Worm (Caenorhabditis elegans): ENCODE data around the gene fbxc-30.

Gene fbxc-30

ce11 chrII:917324-917723 lies at the start of gene fbxc-30:
TSS of gene fbxc-30 (plus strand) at chrII:917624.
- TF ChIP-seq F23B12.7 (tag; optimal IDR thresholded peaks at IDR 0.05; ENCODE audit: insufficient read depth): no peak
- TF ChIP-seq efl-1 (GFP tag; optimal IDR thresholded peaks at IDR 0.05): no peak
- no peak for TF ChIP-seq lsl-1 (GFP tag; optimal IDR thresholded peaks at IDR 0.05)
- no peak for TF ChIP-seq F57A8.1 (GFP tag; optimal IDR thresholded peaks at IDR 0.05)
- no peak for TF ChIP-seq pha-4 (tag; optimal IDR thresholded peaks at IDR 0.05)
- TF ChIP-seq unc-62 (GFP tag; optimal IDR thresholded peaks at IDR 0.05): no peak
- TF ChIP-seq nfyb-1 (GFP tag; IDR thresholded peaks at IDR 0.05): no peak
- no peak for TF ChIP-seq sptf-2 (GFP tag; optimal IDR thresholded peaks at IDR 0.05)
- TF ChIP-seq ztf-22 (GFP tag; optimal IDR thresholded peaks at IDR 0.05): no peak
- TF ChIP-seq ceh-27 (GFP tag; optimal IDR thresholded peaks at IDR 0.05): no peak
- no peak for TF ChIP-seq fkh-3 (tag; optimal IDR thresholded peaks at IDR 0.05)
- TF ChIP-seq Y53F4B.3 (GFP tag; IDR thresholded peaks at IDR 0.05): no peak
- TF ChIP-seq sea-2 (GFP tag; IDR thresholded peaks at IDR 0.05): no peak
- no peak for TF ChIP-seq dpl-1 (GFP tag; optimal IDR thresholded peaks at IDR 0.05)
- TF ChIP-seq let-607 (tag; optimal IDR thresholded peaks at IDR 0.05): no peak
- TF ChIP-seq repo-1 (tag; optimal IDR thresholded peaks at IDR 0.05): no peak
- TF ChIP-seq egrh-3 (GFP tag; IDR thresholded peaks at IDR 0.05): no peak
- TF ChIP-seq C17E4.6 (GFP tag; IDR thresholded peaks at IDR 0.05): no peak
- TF ChIP-seq ccch-3 (GFP tag; optimal IDR thresholded peaks at IDR 0.05): no peak

ce11 chrII:868240-868864 lies 49.1 kb upstream of the fbxc-30 start, which contains the start of gene fbxc-51:
TSS of gene fbxc-51 (plus strand) at chrII:868814.
- TF ChIP-seq Y53G8AR.9 (GFP tag; conservative IDR thresholded peaks at IDR 0.05) (no peak), nfya-2 (GFP tag; IDR thresholded peaks at IDR 0.05) (no peak), chd-7 (tag; optimal IDR thresholded peaks at IDR 0.05) (no peak), nhr-120 (GFP tag; IDR thresholded peaks at IDR 0.05) (no peak), rpc-1 (optimal IDR thresholded peaks at IDR 0.05) (no peak), rpc-1 (tag; optimal IDR thresholded peaks at IDR 0.05) (no peak), F55B11.4 (tag; optimal IDR thresholded peaks at IDR 0.05; ENCODE audit: borderline replicate concordance, insufficient read depth) (no peak), ceh-27 (GFP tag; optimal IDR thresholded peaks at IDR 0.05) (no peak), F57A8.1 (GFP tag; optimal IDR thresholded peaks at IDR 0.05) (no peak), aptf-2 (GFP tag; conservative IDR thresholded peaks at IDR 0.05) (no peak), ceh-79 (tag; optimal IDR thresholded peaks at IDR 0.05) (no peak), ekl-4 (GFP tag; IDR thresholded peaks at IDR 0.05) (no peak), bed-1 (GFP tag; IDR thresholded peaks at IDR 0.05) (no peak), akir-1 (GFP tag; optimal IDR thresholded peaks at IDR 0.05) (no peak)

- no peak for TF ChIP-seq cebp-2 (GFP tag; IDR thresholded peaks at IDR 0.05)
- no peak for TF ChIP-seq ceh-58 (GFP tag; IDR thresholded peaks at IDR 0.05)
- no peak for TF ChIP-seq lin-40 (tag; optimal IDR thresholded peaks at IDR 0.05)
- no peak for TF ChIP-seq die-1 (tag; optimal IDR thresholded peaks at IDR 0.05)
- TF ChIP-seq madf-10 (tag; optimal IDR thresholded peaks at IDR 0.05): no peak
- no peak for TF ChIP-seq ztf-26 (tag; optimal IDR thresholded peaks at IDR 0.05)
- no peak for TF ChIP-seq hsf-1 (GFP tag; IDR thresholded peaks at IDR 0.05)
- TF ChIP-seq lsy-27 (tag; optimal IDR thresholded peaks at IDR 0.05; ENCODE audit: borderline replicate concordance, insufficient read depth): no peak
- no peak for TF ChIP-seq lin-26 (GFP tag; IDR thresholded peaks at IDR 0.05)
- no peak for TF ChIP-seq egrh-3 (GFP tag; IDR thresholded peaks at IDR 0.05)
- TF ChIP-seq bed-2 (GFP tag; IDR thresholded peaks at IDR 0.05): no peak
- TF ChIP-seq zfh-2 (GFP tag; conservative IDR thresholded peaks at IDR 0.05): no peak
- TF ChIP-seq F57C9.4 (tag; optimal IDR thresholded peaks at IDR 0.05): no peak
- no peak for TF ChIP-seq ceh-27 (GFP tag; optimal IDR thresholded peaks at IDR 0.05)
Measured at ce11 chrII:869316-869715, 48.1 kb upstream of the fbxc-30 start.
